Fruit fly (Drosophila melanogaster) whole organism, prepupa: ENCODE results near the gene CG10064.

Experiments
- CG10669 ChIP-seq: fragments of 200-800 bp; sonication (Bioruptor generic); optimal IDR thresholded peaks from 3 replicates; lab custom pipeline; 2018; ENCODE audit warnings: missing biosample characterization, mild to moderate bottlenecking, missing genetic modification characterization, moderate library complexity
- CG11294 ChIP-seq: fragments of 200-800 bp; sonication (Bioruptor generic); IDR thresholded peaks from 2 replicates; pipeline ENCODE4 v1.3.6; 2022; ENCODE audit warnings: missing biosample characterization, missing genetic modification characterization
- CG11762 ChIP-seq: fragments of 200-800 bp; sonication (Bioruptor generic); optimal IDR thresholded peaks from 3 replicates; lab custom pipeline; 2016; ENCODE audit warnings: missing biosample characterization, missing genetic modification characterization; ENCODE audit not compliant: insufficient read depth
- CG11902 ChIP-seq: fragments of 200-800 bp; sonication (Bioruptor generic); optimal IDR thresholded peaks from 3 replicates; lab custom pipeline; 2016; ENCODE audit warnings: missing biosample characterization, missing genetic modification characterization
- CG15336 ChIP-seq: fragments of 200-800 bp; sonication (Bioruptor generic); IDR thresholded peaks from 2 replicates; pipeline ENCODE4 v1.3.6; 2022; ENCODE audit warnings: missing biosample characterization, missing genetic modification characterization
- CG1621 ChIP-seq: fragments of 200-800 bp; sonication (Bioruptor generic); optimal IDR thresholded peaks from 3 replicates; lab custom pipeline; 2018; ENCODE audit warnings: missing biosample characterization, mild to moderate bottlenecking, missing genetic modification characterization
- CG3032 ChIP-seq: fragments of 200-800 bp; optimal IDR thresholded peaks from 2 replicates; lab custom pipeline; 2019; ENCODE audit warnings: missing biosample characterization, mild to moderate bottlenecking, missing genetic modification characterization, moderate library complexity
- CG31627 ChIP-seq: fragments of 200-800 bp; sonication (Bioruptor generic); optimal IDR thresholded peaks from 3 replicates; lab custom pipeline; 2016; ENCODE audit warnings: missing biosample characterization, missing genetic modification characterization
- CG34406 ChIP-seq: fragments of 200-800 bp; sonication (Bioruptor generic); optimal IDR thresholded peaks from 3 replicates; lab custom pipeline; 2016; ENCODE audit warnings: missing biosample characterization, missing genetic modification characterization
- CG3919 ChIP-seq: fragments of 200-800 bp; sonication (Bioruptor generic); optimal IDR thresholded peaks from 3 replicates; lab custom pipeline; 2016; ENCODE audit warnings: missing biosample characterization, missing genetic modification characterization
- CG4318 ChIP-seq: fragments of 200-800 bp; sonication (Bioruptor generic); optimal IDR thresholded peaks from 3 replicates; lab custom pipeline; 2017; ENCODE audit warnings: missing biosample characterization, mild to moderate bottlenecking, missing genetic modification characterization
- CG6163 ChIP-seq: fragments of 200-800 bp; sonication (Bioruptor generic); IDR thresholded peaks from 3 replicates; pipeline ENCODE4 v1.3.6; 2022; ENCODE audit warnings: missing biosample characterization, missing genetic modification characterization
- CG6276 ChIP-seq: fragments of 200-800 bp; sonication (Bioruptor generic); optimal IDR thresholded peaks from 2 replicates; lab custom pipeline; 2017; ENCODE audit warnings: missing biosample characterization, mild to moderate bottlenecking, missing genetic modification characterization
- CG6792 ChIP-seq: fragments of 200-800 bp; sonication (Bioruptor generic); optimal IDR thresholded peaks from 3 replicates; lab custom pipeline; 2016; ENCODE audit warnings: missing biosample characterization, missing genetic modification characterization
- CG6808 ChIP-seq: fragments of 200-800 bp; sonication (Bioruptor generic); optimal IDR thresholded peaks from 3 replicates; lab custom pipeline; 2017; ENCODE audit warnings: missing biosample characterization, missing genetic modification characterization, mild to moderate bottlenecking, moderate library complexity, missing genetic modification reagents
- CG6854 ChIP-seq: fragments of 200-800 bp; sonication (Bioruptor generic); optimal IDR thresholded peaks from 2 replicates; lab custom pipeline; 2017; ENCODE audit warnings: missing biosample characterization, mild to moderate bottlenecking, missing genetic modification characterization
- CG7368 ChIP-seq: fragments of 200-800 bp; sonication (Bioruptor generic); optimal IDR thresholded peaks from 3 replicates; lab custom pipeline; 2016; ENCODE audit warnings: missing biosample characterization, missing genetic modification characterization
- CG8119 ChIP-seq: fragments of 200-800 bp; sonication (Bioruptor generic); IDR thresholded peaks from 3 replicates; pipeline ENCODE4 v1.3.6; 2022; ENCODE audit warnings: missing biosample characterization, missing genetic modification characterization
- CG8632 ChIP-seq: fragments of 200-800 bp; sonication (Bioruptor generic); optimal IDR thresholded peaks from 3 replicates; lab custom pipeline; 2016; ENCODE audit warnings: missing biosample characterization, missing genetic modification characterization
- CG9139 ChIP-seq: fragments of 200-800 bp; sonication (Bioruptor generic); optimal IDR thresholded peaks from 3 replicates; lab custom pipeline; 2017; ENCODE audit warnings: missing biosample characterization, mild to moderate bottlenecking, missing genetic modification characterization
- Eip75B ChIP-seq: fragments of 200-800 bp; sonication (Bioruptor generic); optimal IDR thresholded peaks from 3 replicates; lab custom pipeline; 2016; ENCODE audit warnings: missing biosample characterization, missing genetic modification characterization
- Eip78C ChIP-seq: fragments of 200-800 bp; sonication (Bioruptor generic); peaks from one replicate; lab custom pipeline; 2016; ENCODE audit warnings: missing biosample characterization, missing genetic modification characterization
- Eip93F ChIP-seq: fragments of 200-800 bp; sonication (Bioruptor generic); optimal IDR thresholded peaks from 2 replicates; lab custom pipeline; 2016; ENCODE audit warnings: missing biosample characterization, mild to moderate bottlenecking, missing genetic modification characterization
- Ets21C ChIP-seq: fragments of 200-800 bp; sonication (Bioruptor generic); optimal IDR thresholded peaks from 3 replicates; lab custom pipeline; 2016; ENCODE audit warnings: missing biosample characterization, missing genetic modification characterization
- Ets96B ChIP-seq: fragments of 200-800 bp; optimal IDR thresholded peaks from 2 replicates; lab custom pipeline; 2019; ENCODE audit warnings: missing biosample characterization, mild to moderate bottlenecking, missing genetic modification characterization, moderate library complexity
- Gug ChIP-seq: fragments of 200-800 bp; sonication (Bioruptor generic); IDR thresholded peaks from 2 replicates; pipeline ENCODE4 v1.3.6; 2022; ENCODE audit warnings: missing biosample characterization, missing genetic modification characterization
- Hr38 ChIP-seq: sonication (Bioruptor generic); optimal IDR thresholded peaks from 2 replicates; lab custom pipeline; 2016; ENCODE audit warnings: missing biosample characterization, missing genetic modification characterization
- Hr4 ChIP-seq: fragments of 200-800 bp; sonication (Bioruptor generic); optimal IDR thresholded peaks from 3 replicates; lab custom pipeline; 2016; ENCODE audit warnings: missing biosample characterization, missing genetic modification characterization
- Lpt ChIP-seq: fragments of 200-800 bp; sonication (Bioruptor generic); optimal IDR thresholded peaks from 3 replicates; lab custom pipeline; 2016; ENCODE audit warnings: missing biosample characterization, missing genetic modification characterization
- OdsH ChIP-seq: fragments of 200-800 bp; sonication (Bioruptor generic); optimal IDR thresholded peaks from 3 replicates; lab custom pipeline; 2016; ENCODE audit warnings: missing biosample characterization, missing genetic modification characterization
- Sox14 ChIP-seq: fragments of 200-800 bp; sonication (Bioruptor generic); optimal IDR thresholded peaks from 3 replicates; lab custom pipeline; 2016; ENCODE audit warnings: missing biosample characterization, missing genetic modification characterization
- Sox15 ChIP-seq: fragments of 200-800 bp; sonication (Bioruptor generic); optimal IDR thresholded peaks from 3 replicates; lab custom pipeline; 2016; ENCODE audit warnings: missing biosample characterization, missing genetic modification characterization
- cyc ChIP-seq: fragments of 200-800 bp; sonication (Bioruptor generic); optimal IDR thresholded peaks from 3 replicates; lab custom pipeline; 2016; ENCODE audit warnings: missing biosample characterization, missing genetic modification characterization
- dac ChIP-seq: fragments of 200-800 bp; sonication (Bioruptor generic); optimal IDR thresholded peaks from 2 replicates; lab custom pipeline; 2017; ENCODE audit warnings: missing biosample characterization, mild to moderate bottlenecking, missing genetic modification characterization
- dsx ChIP-seq: fragments of 200-800 bp; optimal IDR thresholded peaks from 3 replicates; lab custom pipeline; 2019; ENCODE audit warnings: missing biosample characterization, mild to moderate bottlenecking, missing genetic modification characterization, moderate library complexity; ENCODE audit not compliant: poor library complexity, severe bottlenecking
- eg ChIP-seq: fragments of 200-800 bp; sonication (Bioruptor generic); IDR thresholded peaks from 3 replicates; pipeline ENCODE4 v1.3.6; 2022; ENCODE audit warnings: missing biosample characterization, missing genetic modification characterization
- esn ChIP-seq: fragments of 200-800 bp; sonication (Bioruptor generic); optimal IDR thresholded peaks from 2 replicates; lab custom pipeline; 2016; ENCODE audit warnings: missing biosample characterization, mild to moderate bottlenecking, missing genetic modification characterization, moderate library complexity
- fd59A ChIP-seq: fragments of 200-800 bp; sonication (Bioruptor generic); optimal IDR thresholded peaks from 2 replicates; lab custom pipeline; 2017; ENCODE audit warnings: missing biosample characterization, mild to moderate bottlenecking, missing genetic modification characterization, missing genetic modification reagents
- lz ChIP-seq: fragments of 200-800 bp; sonication (Bioruptor generic); optimal IDR thresholded peaks from 3 replicates; lab custom pipeline; 2016; ENCODE audit warnings: missing biosample characterization, missing genetic modification characterization
- pdm3 ChIP-seq: fragments of 200-800 bp; sonication (Bioruptor generic); optimal IDR thresholded peaks from 3 replicates; lab custom pipeline; 2016; ENCODE audit warnings: missing biosample characterization, missing genetic modification characterization
- salr ChIP-seq, 2 experiments: fragments of 200-800 bp; sonication (Bioruptor generic); optimal IDR thresholded peaks; 3 replicates each; lab custom pipeline; 2016 to 2018; ENCODE audit warnings: missing biosample characterization in 2 of 2, missing genetic modification characterization in 2 of 2, mild to moderate bottlenecking in 1 of 2
- spab ChIP-seq: fragments of 200-800 bp; sonication (Bioruptor generic); optimal IDR thresholded peaks from 2 replicates; lab custom pipeline; 2017; ENCODE audit warnings: missing biosample characterization, mild to moderate bottlenecking, missing genetic modification characterization, missing genetic modification reagents
- ss ChIP-seq, 2 experiments: fragments of 200-800 bp; sonication (Bioruptor generic); optimal IDR thresholded peaks; 2 replicates in 1 of 2; 3 replicates in 1 of 2; lab custom pipeline; 2017 to 2018; ENCODE audit warnings: mild to moderate bottlenecking in 2 of 2, missing biosample characterization in 2 of 2, missing genetic modification characterization in 2 of 2, moderate library complexity in 1 of 2
- svp ChIP-seq: fragments of 200-800 bp; sonication (Bioruptor generic); peaks from one replicate; lab custom pipeline; 2016; ENCODE audit warnings: missing biosample characterization, missing genetic modification characterization
- vri ChIP-seq: fragments of 200-800 bp; sonication (Bioruptor generic); optimal IDR thresholded peaks from 3 replicates; lab custom pipeline; 2016; ENCODE audit warnings: missing biosample characterization, mild to moderate bottlenecking, missing genetic modification characterization

CG10064 gene

DNA sequence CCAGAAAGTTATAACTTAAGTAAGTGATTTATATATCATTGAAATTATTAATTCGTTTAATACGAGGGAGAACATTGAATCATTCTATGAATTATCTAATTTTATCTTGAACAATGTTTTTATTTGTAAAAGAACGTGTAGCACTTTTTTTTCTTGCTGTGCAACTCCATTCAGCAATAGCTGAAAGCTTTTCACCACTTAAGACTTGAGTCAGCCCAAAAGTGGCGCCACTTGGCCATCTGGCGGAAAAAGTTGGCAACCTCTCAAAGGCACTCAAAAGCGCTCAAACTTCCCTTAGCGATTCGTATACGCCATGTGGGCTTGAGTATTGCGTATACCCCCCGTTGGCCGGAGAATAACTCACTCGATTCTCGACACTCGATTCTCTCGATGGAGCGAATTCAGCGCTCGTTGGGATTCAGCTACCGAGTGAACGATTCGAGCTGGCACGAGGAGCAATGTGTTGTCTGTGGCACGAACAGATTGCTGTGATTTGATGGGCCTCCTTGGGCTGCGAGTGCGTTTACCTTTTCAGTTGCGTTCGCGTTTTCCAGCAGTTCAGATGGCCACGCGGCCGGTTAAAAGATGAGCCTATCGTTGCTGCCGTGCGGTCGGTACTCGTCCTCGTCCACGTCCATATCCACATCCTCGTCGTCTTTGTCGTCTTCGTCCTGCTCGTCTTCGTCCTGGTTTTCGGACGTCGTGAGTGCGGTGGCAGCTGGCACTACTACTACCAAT lies 46.0 kb upstream of the CG10064 start (continued):
- TF ChIP-seq CG11294 (GFP tag; lab: Robert Waterston, UW) (no peak), CG7368 (GFP tag; lab: Kevin White, UChicago) (no peak)
- TF ChIP-seq, all 60 proteins: peak for 11

DNA sequence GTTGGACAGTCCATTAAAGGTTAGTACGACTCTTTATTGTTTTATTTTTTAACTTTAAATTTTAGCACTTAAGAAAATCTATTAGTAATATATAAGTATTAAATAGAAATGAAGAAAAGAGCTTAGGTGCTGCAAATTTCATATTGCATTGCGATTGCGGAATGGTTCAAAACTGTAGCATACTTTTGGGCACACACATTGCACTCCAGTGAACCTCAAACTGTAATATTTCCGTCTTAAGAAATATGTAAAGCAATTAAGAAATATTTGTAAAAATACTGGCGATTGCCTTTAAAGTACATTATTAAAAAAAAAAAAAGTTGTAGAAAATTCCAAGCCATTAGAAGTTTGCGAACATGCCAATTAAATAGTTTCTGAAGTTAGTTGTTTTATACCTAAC lies 44.6 kb upstream of the CG10064 start:
- TF ChIP-seq Hr4 (no peak), lz (GFP tag; lab: Kevin White, UChicago) (no peak), Eip78C (GFP tag; lab: Kevin White, UChicago) (peak; percentile 29), OdsH (GFP tag; lab: Kevin White, UChicago) (no peak), Ets21C (no peak)

dm6 chr3L:7009886-7010285 lies 42.2 kb upstream of the CG10064 start:
- TF ChIP-seq CG8119 (GFP tag; lab: Robert Waterston, UW) (no peak), Hr38 (no peak), CG4318 (GFP tag; lab: Kevin White, UChicago) (no peak), Eip78C (GFP tag; lab: Kevin White, UChicago) (peak; percentile 1), Lpt (no peak), Sox15 (GFP tag; lab: Kevin White, UChicago) (no peak), CG15336 (GFP tag; lab: Robert Waterston, UW) (no peak), ss (GFP tag; optimal IDR thresholded peaks at IDR 0.05; lab: Kevin White, UChicago) (peak in 1 of 2 experiments; percentile 23), vri (no peak), CG6276 (GFP tag; lab: Kevin White, UChicago) (no peak), CG1621 (tag; lab: Kevin White, UChicago) (no peak)

DNA sequence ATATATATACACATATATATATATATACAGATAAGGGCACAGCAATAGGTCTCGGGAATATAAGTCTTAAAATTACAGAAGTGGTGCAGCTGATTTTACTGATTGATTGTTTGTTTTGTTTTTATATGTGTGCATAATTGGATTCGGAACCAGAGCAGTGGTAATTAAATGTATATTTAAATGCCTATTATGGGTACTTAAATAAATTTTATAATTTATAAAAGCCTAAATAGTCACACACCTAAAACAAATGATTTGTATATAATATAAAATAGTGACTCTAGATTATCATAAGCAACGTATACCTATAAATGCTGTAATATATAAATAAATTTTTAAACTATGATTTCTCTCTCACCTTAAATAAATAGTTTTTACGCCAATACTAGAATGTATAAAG lies 41.7 kb upstream of the CG10064 start:
- TF ChIP-seq vri (no peak), Sox14 (GFP tag; lab: Kevin White, UChicago) (no peak), eg (GFP tag; lab: Robert Waterston, UW) (no peak), CG3919 (GFP tag; lab: Kevin White, UChicago) (peak; percentile 17), spab (GFP tag; lab: Kevin White, UChicago) (peak; percentile 2), CG6792 (GFP tag; lab: Kevin White, UChicago) (no peak), dac (no peak), OdsH (GFP tag; lab: Kevin White, UChicago) (peak; percentile 2), Eip75B (GFP tag; lab: Kevin White, UChicago) (no peak), CG11762 (GFP tag; lab: Kevin White, UChicago) (no peak), CG6163 (GFP tag; lab: Robert Waterston, UW) (no peak), Ets96B (tag; lab: Kevin White, UChicago) (peak; percentile 29), CG7368 (GFP tag; lab: Kevin White, UChicago) (no peak), Gug (no peak), CG8632 (peak; percentile 5), Eip93F (GFP tag; lab: Kevin White, UChicago) (no peak), CG1621 (tag; lab: Kevin White, UChicago) (no peak), CG8119 (GFP tag; lab: Robert Waterston, UW) (no peak), CG3032 (tag; lab: Kevin White, UChicago) (peak; percentile 42), esn (GFP tag; lab: Kevin White, UChicago) (no peak), fd59A (GFP tag; lab: Kevin White, UChicago) (no peak), CG11902 (GFP tag; lab: Kevin White, UChicago) (no peak), cyc (GFP tag; lab: Kevin White, UChicago) (no peak), CG6854 (GFP tag; lab: Kevin White, UChicago) (no peak), salr (GFP tag; optimal IDR thresholded peaks at IDR 0.05; lab: Kevin White, UChicago) (peak in 1 of 2 experiments; percentile 6), CG9139 (no peak), CG31627 (GFP tag; lab: Kevin White, UChicago) (no peak), svp (peak; percentile 57), Eip78C (GFP tag; lab: Kevin White, UChicago) (peak; percentile 71), CG6808 (GFP tag; lab: Kevin White, UChicago) (peak; percentile 16), CG34406 (no peak), pdm3 (GFP tag; lab: Kevin White, UChicago) (no peak), dsx (GFP tag; lab: Kevin White, UChicago) (no peak), CG4318 (GFP tag; lab: Kevin White, UChicago) (no peak), CG10669 (GFP tag; lab: Kevin White, UChicago) (no peak)
